Fruit fly (Drosophila melanogaster) whole organism, adult: ENCODE results near the gene bif.

Experiments used
- CG11617 ChIP-seq: fragments of 200-800 bp; sonication (Bioruptor generic); optimal IDR thresholded peaks from 2 replicates; lab custom pipeline; 2017; ENCODE audit warnings: mild to moderate bottlenecking, missing biosample characterization, missing genetic modification reagents, missing genetic modification characterization
- CG12768 ChIP-seq: fragments of 200-800 bp; sonication (Bioruptor generic); optimal IDR thresholded peaks from 2 replicates; lab custom pipeline; 2017; ENCODE audit warnings: missing biosample characterization, missing genetic modification characterization, mild to moderate bottlenecking, moderate library complexity, missing genetic modification reagents
- CG14711 ChIP-seq: fragments of 200-800 bp; sonication (Bioruptor generic); optimal IDR thresholded peaks from 2 replicates; lab custom pipeline; 2018; ENCODE audit warnings: missing biosample characterization, mild to moderate bottlenecking, missing genetic modification characterization, moderate library complexity
- CG1620 ChIP-seq: fragments of 200-800 bp; sonication (Bioruptor generic); optimal IDR thresholded peaks from 2 replicates; lab custom pipeline; 2016; ENCODE audit warnings: missing biosample characterization, missing genetic modification characterization
- CG5204 ChIP-seq: fragments of 200-800 bp; sonication (Bioruptor generic); optimal IDR thresholded peaks from 2 replicates; lab custom pipeline; 2016; ENCODE audit warnings: missing biosample characterization, missing genetic modification characterization
- CG7101 ChIP-seq: fragments of 200-800 bp; sonication (Bioruptor generic); optimal IDR thresholded peaks from 2 replicates; lab custom pipeline; 2018; ENCODE audit warnings: missing biosample characterization, mild to moderate bottlenecking, missing genetic modification characterization, moderate library complexity
- Clk ChIP-seq: fragments of 200-800 bp; sonication (Bioruptor generic); optimal IDR thresholded peaks from 2 replicates; lab custom pipeline; 2017; ENCODE audit warnings: missing biosample characterization, missing genetic modification characterization
- Crg-1 ChIP-seq: fragments of 200-800 bp; sonication (Bioruptor generic); optimal IDR thresholded peaks from 2 replicates; lab custom pipeline; 2016; ENCODE audit warnings: missing biosample characterization, missing genetic modification characterization
- Hr96 ChIP-seq: fragments of 200-800 bp; sonication (Bioruptor generic); optimal IDR thresholded peaks from 2 replicates; lab custom pipeline; 2016; ENCODE audit warnings: missing biosample characterization, missing genetic modification characterization
- bab1 ChIP-seq: fragments of 200-800 bp; sonication (Bioruptor generic); optimal IDR thresholded peaks from 3 replicates; lab custom pipeline; 2019; ENCODE audit warnings: missing biosample characterization, mild to moderate bottlenecking, missing genetic modification characterization, moderate library complexity
- cic ChIP-seq: fragments of 200-800 bp; sonication (Bioruptor generic); optimal IDR thresholded peaks from 2 replicates; lab custom pipeline; 2017; ENCODE audit warnings: missing biosample characterization, mild to moderate bottlenecking, missing genetic modification characterization, moderate library complexity
- cnc ChIP-seq, 2 experiments: fragments of >200 bp; optimal IDR thresholded peaks; 2 replicates each; lab custom pipeline; 2017
- kay ChIP-seq: fragments of 200-800 bp; sonication (Bioruptor generic); peaks from one replicate; lab custom pipeline; 2016; ENCODE audit warnings: missing biosample characterization, missing genetic modification characterization, borderline replicate concordance
- tj ChIP-seq: fragments of 200-800 bp; sonication (Bioruptor generic); optimal IDR thresholded peaks from 3 replicates; lab custom pipeline; 2017; ENCODE audit warnings: missing biosample characterization, mild to moderate bottlenecking, missing genetic modification characterization, moderate library complexity

DNA sequence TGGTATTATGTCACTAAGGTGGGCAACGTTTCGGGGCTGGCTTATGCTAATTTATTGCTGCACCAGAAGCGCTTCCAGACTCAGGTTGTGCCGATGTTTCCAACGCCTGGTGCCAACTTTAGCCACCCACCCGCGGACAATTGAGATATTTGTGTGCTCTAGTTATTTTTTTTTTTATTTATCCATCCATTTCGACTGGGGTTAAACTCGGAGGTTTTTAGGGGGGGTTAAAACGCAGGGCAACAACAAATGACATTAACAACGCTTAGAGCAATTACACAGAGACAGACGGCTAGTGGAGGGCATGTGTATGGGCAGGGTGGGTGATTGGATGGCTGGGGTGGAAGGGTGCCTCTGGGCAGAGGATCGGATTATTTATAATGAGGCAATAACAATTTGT lies 47.1 kb upstream of the bif start:
- TF ChIP-seq kay (GFP tag; lab: Kevin White, UChicago) (no peak), CG5204 (GFP tag; lab: Kevin White, UChicago) (no peak), CG11617 (GFP tag; lab: Kevin White, UChicago) (no peak), cnc (optimal IDR thresholded peaks at IDR 0.05; lab: Kevin White, UChicago) (no peak), CG1620 (no peak), CG12768 (GFP tag; lab: Kevin White, UChicago) (no peak), tj (no peak), CG14711 (tag; lab: Kevin White, UChicago) (no peak), cic (GFP tag; lab: Kevin White, UChicago) (no peak), Crg-1 (GFP tag; lab: Kevin White, UChicago) (no peak), bab1 (no peak), Hr96 (GFP tag; lab: Kevin White, UChicago) (no peak), Clk (GFP tag; lab: Kevin White, UChicago) (no peak), CG7101 (tag; lab: Kevin White, UChicago) (no peak)
